Worm (Caenorhabditis elegans) whole organism, early embryonic: ENCODE results near the gene C18G1.6.

Experiments used
- B0310.2 ChIP-seq: sonication (generic microtip); optimal IDR thresholded peaks from 2 replicates; lab custom pipeline; 2016; ENCODE audit warnings: mild to moderate bottlenecking, missing genetic modification characterization, missing compliant biosample characterization
- F13C5.2 ChIP-seq: sonication (generic microtip); optimal IDR thresholded peaks from 2 replicates; lab custom pipeline; 2017; ENCODE audit warnings: mild to moderate bottlenecking, missing genetic modification characterization, inconsistent platforms, missing compliant biosample characterization
- aly-1 ChIP-seq: sonication (generic microtip); optimal IDR thresholded peaks from 2 replicates; lab custom pipeline; 2016; ENCODE audit warnings: missing genetic modification characterization, missing compliant biosample characterization
- ama-1 ChIP-seq: fragments of 150-350 bp; optimal IDR thresholded peaks from 2 replicates; lab custom pipeline; 2014
- ceh-36 ChIP-seq: sonication (generic microtip); optimal IDR thresholded peaks from 2 replicates; lab custom pipeline; 2016; ENCODE audit warnings: missing genetic modification characterization, inconsistent platforms, missing compliant biosample characterization
- ets-7 ChIP-seq: sonication (generic microtip); optimal IDR thresholded peaks from 2 replicates; lab custom pipeline; 2016; ENCODE audit warnings: missing genotype, missing genetic modification characterization, missing compliant biosample characterization
- hmg-4 ChIP-seq: fragments of 200-800 bp; sonication (Bioruptor generic); optimal IDR thresholded peaks from 2 replicates; lab custom pipeline; 2018; ENCODE audit warnings: mild to moderate bottlenecking, missing genetic modification characterization, missing compliant biosample characterization
- hnd-1 ChIP-seq: sonication (generic microtip); optimal IDR thresholded peaks from 2 replicates; lab custom pipeline; 2016; ENCODE audit warnings: missing genetic modification characterization, missing compliant biosample characterization
- pes-1 ChIP-seq: fragments of 200-800 bp; sonication (Bioruptor generic); IDR thresholded peaks from 2 replicates; pipeline ENCODE4 v1.3.6; 2022; ENCODE audit warnings: missing genetic modification reagents, missing genetic modification characterization, missing compliant biosample characterization
- scrt-1 ChIP-seq: fragments of 200-800 bp; sonication (Bioruptor generic); IDR thresholded peaks from 2 replicates; pipeline ENCODE4 v1.3.6; 2022; ENCODE audit warnings: missing genetic modification characterization, missing compliant biosample characterization
- sea-1 ChIP-seq: fragments of 200-800 bp; sonication (Bioruptor generic); conservative IDR thresholded peaks from 2 replicates; pipeline ENCODE4 v1.3.6; 2022; ENCODE audit warnings: missing genetic modification characterization, missing compliant biosample characterization
- tbx-11 ChIP-seq: fragments of 200-800 bp; sonication (Bioruptor generic); IDR thresholded peaks from 2 replicates; pipeline ENCODE4 v1.3.6; 2022; ENCODE audit warnings: missing genetic modification characterization, missing compliant biosample characterization
- tbx-37 ChIP-seq: fragments of 200-800 bp; sonication (Bioruptor generic); conservative IDR thresholded peaks from 2 replicates; pipeline ENCODE4 v1.3.6; 2022; ENCODE audit warnings: missing genetic modification reagents, missing genetic modification characterization, missing compliant biosample characterization
- tra-4 ChIP-seq: sonication (generic microtip); optimal IDR thresholded peaks from 2 replicates; lab custom pipeline; 2017; ENCODE audit warnings: missing genetic modification characterization, missing compliant biosample characterization

- TF ChIP-seq sea-1 (no peak), tbx-11 (GFP tag; lab: Robert Waterston, UW) (no peak), pes-1 (GFP tag; lab: Robert Waterston, UW) (no peak), ama-1 (lab: Kevin White, UChicago) (no peak), tbx-37 (GFP tag; lab: Robert Waterston, UW) (no peak), ets-7 (tag; lab: Kevin White, UChicago) (no peak), B0310.2 (tag; lab: Kevin White, UChicago) (no peak), hnd-1 (tag; lab: Kevin White, UChicago) (no peak), aly-1 (tag; lab: Kevin White, UChicago) (no peak), scrt-1 (GFP tag; lab: Robert Waterston, UW) (no peak), ceh-36 (tag; lab: Kevin White, UChicago) (no peak), tra-4 (tag; lab: Kevin White, UChicago) (no peak), F13C5.2 (tag; lab: Kevin White, UChicago) (no peak), hmg-4 (GFP tag; lab: Kevin White, UChicago) (no peak)
These were observed 38.4 kb downstream of the C18G1.6 start, which contains the start of gene R02F11.10 for ce11 chrV:4788823-4789222.
